Fruit fly (Drosophila melanogaster) whole organism, prepupa: ENCODE measurements around the gene Lamtor5.

Experiments
- Blimp-1 ChIP-seq: fragments of 200-800 bp; sonication (Bioruptor generic); optimal IDR thresholded peaks from 3 replicates; lab custom pipeline; 2017; ENCODE audit warnings: missing biosample characterization, missing genetic modification characterization, mild to moderate bottlenecking, moderate library complexity, missing genetic modification reagents
- CG10631 ChIP-seq: fragments of 200-800 bp; sonication (Bioruptor generic); optimal IDR thresholded peaks from 2 replicates; lab custom pipeline; 2016; ENCODE audit warnings: missing biosample characterization, missing genetic modification characterization
- CG10669 ChIP-seq: fragments of 200-800 bp; sonication (Bioruptor generic); optimal IDR thresholded peaks from 3 replicates; lab custom pipeline; 2018; ENCODE audit warnings: missing biosample characterization, mild to moderate bottlenecking, missing genetic modification characterization, moderate library complexity
- CG11294 ChIP-seq: fragments of 200-800 bp; sonication (Bioruptor generic); IDR thresholded peaks from 2 replicates; pipeline ENCODE4 v1.3.6; 2022; ENCODE audit warnings: missing biosample characterization, missing genetic modification characterization
- CG11902 ChIP-seq: fragments of 200-800 bp; sonication (Bioruptor generic); optimal IDR thresholded peaks from 3 replicates; lab custom pipeline; 2016; ENCODE audit warnings: missing biosample characterization, missing genetic modification characterization
- CG15336 ChIP-seq: fragments of 200-800 bp; sonication (Bioruptor generic); IDR thresholded peaks from 2 replicates; pipeline ENCODE4 v1.3.6; 2022; ENCODE audit warnings: missing biosample characterization, missing genetic modification characterization
- CG1621 ChIP-seq: fragments of 200-800 bp; sonication (Bioruptor generic); optimal IDR thresholded peaks from 3 replicates; lab custom pipeline; 2018; ENCODE audit warnings: missing biosample characterization, mild to moderate bottlenecking, missing genetic modification characterization
- CG3032 ChIP-seq: fragments of 200-800 bp; optimal IDR thresholded peaks from 2 replicates; lab custom pipeline; 2019; ENCODE audit warnings: missing biosample characterization, mild to moderate bottlenecking, missing genetic modification characterization, moderate library complexity
- CG31627 ChIP-seq: fragments of 200-800 bp; sonication (Bioruptor generic); optimal IDR thresholded peaks from 3 replicates; lab custom pipeline; 2016; ENCODE audit warnings: missing biosample characterization, missing genetic modification characterization
- CG32006 ChIP-seq: fragments of 200-800 bp; sonication (Bioruptor generic); optimal IDR thresholded peaks from 3 replicates; lab custom pipeline; 2017; ENCODE audit warnings: missing biosample characterization, mild to moderate bottlenecking, missing genetic modification characterization
- CG34406 ChIP-seq: fragments of 200-800 bp; sonication (Bioruptor generic); optimal IDR thresholded peaks from 3 replicates; lab custom pipeline; 2016; ENCODE audit warnings: missing biosample characterization, missing genetic modification characterization
- CG4318 ChIP-seq: fragments of 200-800 bp; sonication (Bioruptor generic); optimal IDR thresholded peaks from 3 replicates; lab custom pipeline; 2017; ENCODE audit warnings: missing biosample characterization, mild to moderate bottlenecking, missing genetic modification characterization
- CG6163 ChIP-seq: fragments of 200-800 bp; sonication (Bioruptor generic); IDR thresholded peaks from 3 replicates; pipeline ENCODE4 v1.3.6; 2022; ENCODE audit warnings: missing biosample characterization, missing genetic modification characterization
- CG6276 ChIP-seq: fragments of 200-800 bp; sonication (Bioruptor generic); optimal IDR thresholded peaks from 2 replicates; lab custom pipeline; 2017; ENCODE audit warnings: missing biosample characterization, mild to moderate bottlenecking, missing genetic modification characterization
- CG6792 ChIP-seq: fragments of 200-800 bp; sonication (Bioruptor generic); optimal IDR thresholded peaks from 3 replicates; lab custom pipeline; 2016; ENCODE audit warnings: missing biosample characterization, missing genetic modification characterization
- CG6808 ChIP-seq: fragments of 200-800 bp; sonication (Bioruptor generic); optimal IDR thresholded peaks from 3 replicates; lab custom pipeline; 2017; ENCODE audit warnings: missing biosample characterization, missing genetic modification characterization, mild to moderate bottlenecking, moderate library complexity, missing genetic modification reagents
- CG6854 ChIP-seq: fragments of 200-800 bp; sonication (Bioruptor generic); optimal IDR thresholded peaks from 2 replicates; lab custom pipeline; 2017; ENCODE audit warnings: missing biosample characterization, mild to moderate bottlenecking, missing genetic modification characterization
- CG7368 ChIP-seq: fragments of 200-800 bp; sonication (Bioruptor generic); optimal IDR thresholded peaks from 3 replicates; lab custom pipeline; 2016; ENCODE audit warnings: missing biosample characterization, missing genetic modification characterization
- CG8119 ChIP-seq: fragments of 200-800 bp; sonication (Bioruptor generic); IDR thresholded peaks from 3 replicates; pipeline ENCODE4 v1.3.6; 2022; ENCODE audit warnings: missing biosample characterization, missing genetic modification characterization
- CG8319 ChIP-seq: fragments of 200-800 bp; sonication (Bioruptor generic); optimal IDR thresholded peaks from 3 replicates; lab custom pipeline; 2016; ENCODE audit warnings: missing biosample characterization, missing genetic modification characterization
- CG9139 ChIP-seq: fragments of 200-800 bp; sonication (Bioruptor generic); optimal IDR thresholded peaks from 3 replicates; lab custom pipeline; 2017; ENCODE audit warnings: missing biosample characterization, mild to moderate bottlenecking, missing genetic modification characterization
- Eip75B ChIP-seq: fragments of 200-800 bp; sonication (Bioruptor generic); optimal IDR thresholded peaks from 3 replicates; lab custom pipeline; 2016; ENCODE audit warnings: missing biosample characterization, missing genetic modification characterization
- Eip78C ChIP-seq: fragments of 200-800 bp; sonication (Bioruptor generic); peaks from one replicate; lab custom pipeline; 2016; ENCODE audit warnings: missing biosample characterization, missing genetic modification characterization
- Eip93F ChIP-seq: fragments of 200-800 bp; sonication (Bioruptor generic); optimal IDR thresholded peaks from 2 replicates; lab custom pipeline; 2016; ENCODE audit warnings: missing biosample characterization, mild to moderate bottlenecking, missing genetic modification characterization
- Ets21C ChIP-seq: fragments of 200-800 bp; sonication (Bioruptor generic); optimal IDR thresholded peaks from 3 replicates; lab custom pipeline; 2016; ENCODE audit warnings: missing biosample characterization, missing genetic modification characterization
- Ets96B ChIP-seq: fragments of 200-800 bp; optimal IDR thresholded peaks from 2 replicates; lab custom pipeline; 2019; ENCODE audit warnings: missing biosample characterization, mild to moderate bottlenecking, missing genetic modification characterization, moderate library complexity
- Gug ChIP-seq: fragments of 200-800 bp; sonication (Bioruptor generic); IDR thresholded peaks from 2 replicates; pipeline ENCODE4 v1.3.6; 2022; ENCODE audit warnings: missing biosample characterization, missing genetic modification characterization
- Hr38 ChIP-seq: sonication (Bioruptor generic); optimal IDR thresholded peaks from 2 replicates; lab custom pipeline; 2016; ENCODE audit warnings: missing biosample characterization, missing genetic modification characterization
- Hr39 ChIP-seq: fragments of 200-800 bp; sonication (Bioruptor generic); optimal IDR thresholded peaks from 2 replicates; lab custom pipeline; 2016; ENCODE audit warnings: missing biosample characterization, missing genetic modification characterization
- Hr4 ChIP-seq: fragments of 200-800 bp; sonication (Bioruptor generic); optimal IDR thresholded peaks from 3 replicates; lab custom pipeline; 2016; ENCODE audit warnings: missing biosample characterization, missing genetic modification characterization
- Lpt ChIP-seq: fragments of 200-800 bp; sonication (Bioruptor generic); optimal IDR thresholded peaks from 3 replicates; lab custom pipeline; 2016; ENCODE audit warnings: missing biosample characterization, missing genetic modification characterization
- Met ChIP-seq: fragments of 200-800 bp; sonication (Bioruptor generic); optimal IDR thresholded peaks from 3 replicates; lab custom pipeline; 2016; ENCODE audit warnings: missing biosample characterization, missing genetic modification characterization
- OdsH ChIP-seq: fragments of 200-800 bp; sonication (Bioruptor generic); optimal IDR thresholded peaks from 3 replicates; lab custom pipeline; 2016; ENCODE audit warnings: missing biosample characterization, missing genetic modification characterization
- Smox ChIP-seq: fragments of 200-800 bp; sonication (Bioruptor generic); optimal IDR thresholded peaks from 3 replicates; lab custom pipeline; 2016; ENCODE audit warnings: missing biosample characterization, missing genetic modification characterization
- Sox102F ChIP-seq: fragments of 200-800 bp; sonication (Bioruptor generic); optimal IDR thresholded peaks from 2 replicates; lab custom pipeline; 2016; ENCODE audit warnings: missing biosample characterization, mild to moderate bottlenecking, missing genetic modification characterization
- Sox14 ChIP-seq: fragments of 200-800 bp; sonication (Bioruptor generic); optimal IDR thresholded peaks from 3 replicates; lab custom pipeline; 2016; ENCODE audit warnings: missing biosample characterization, missing genetic modification characterization
- Sox15 ChIP-seq: fragments of 200-800 bp; sonication (Bioruptor generic); optimal IDR thresholded peaks from 3 replicates; lab custom pipeline; 2016; ENCODE audit warnings: missing biosample characterization, missing genetic modification characterization
- achi ChIP-seq: fragments of 200-800 bp; sonication (Bioruptor generic); optimal IDR thresholded peaks from 3 replicates; lab custom pipeline; 2016; ENCODE audit warnings: missing biosample characterization, missing genetic modification characterization
- acj6 ChIP-seq: fragments of 200-800 bp; sonication (Bioruptor generic); optimal IDR thresholded peaks from 3 replicates; lab custom pipeline; 2016; ENCODE audit warnings: missing biosample characterization, missing genetic modification characterization
- dac ChIP-seq: fragments of 200-800 bp; sonication (Bioruptor generic); optimal IDR thresholded peaks from 2 replicates; lab custom pipeline; 2017; ENCODE audit warnings: missing biosample characterization, mild to moderate bottlenecking, missing genetic modification characterization
- dsx ChIP-seq: fragments of 200-800 bp; optimal IDR thresholded peaks from 3 replicates; lab custom pipeline; 2019; ENCODE audit warnings: missing biosample characterization, mild to moderate bottlenecking, missing genetic modification characterization, moderate library complexity; ENCODE audit not compliant: poor library complexity, severe bottlenecking
- eg ChIP-seq: fragments of 200-800 bp; sonication (Bioruptor generic); IDR thresholded peaks from 3 replicates; pipeline ENCODE4 v1.3.6; 2022; ENCODE audit warnings: missing biosample characterization, missing genetic modification characterization
- esn ChIP-seq: fragments of 200-800 bp; sonication (Bioruptor generic); optimal IDR thresholded peaks from 2 replicates; lab custom pipeline; 2016; ENCODE audit warnings: missing biosample characterization, mild to moderate bottlenecking, missing genetic modification characterization, moderate library complexity
- fd85E ChIP-seq: fragments of 200-800 bp; sonication (Bioruptor generic); optimal IDR thresholded peaks from 3 replicates; lab custom pipeline; 2016; ENCODE audit warnings: missing biosample characterization, missing genetic modification characterization
- fkh ChIP-seq: fragments of 200-800 bp; sonication (Bioruptor generic); optimal IDR thresholded peaks from 3 replicates; lab custom pipeline; 2017; ENCODE audit warnings: missing biosample characterization, mild to moderate bottlenecking, missing genetic modification characterization, moderate library complexity
- lz ChIP-seq: fragments of 200-800 bp; sonication (Bioruptor generic); optimal IDR thresholded peaks from 3 replicates; lab custom pipeline; 2016; ENCODE audit warnings: missing biosample characterization, missing genetic modification characterization
- net ChIP-seq: fragments of 200-800 bp; sonication (Bioruptor generic); optimal IDR thresholded peaks from 3 replicates; lab custom pipeline; 2016; ENCODE audit warnings: missing biosample characterization, missing genetic modification characterization
- pdm3 ChIP-seq: fragments of 200-800 bp; sonication (Bioruptor generic); optimal IDR thresholded peaks from 3 replicates; lab custom pipeline; 2016; ENCODE audit warnings: missing biosample characterization, missing genetic modification characterization
- spab ChIP-seq: fragments of 200-800 bp; sonication (Bioruptor generic); optimal IDR thresholded peaks from 2 replicates; lab custom pipeline; 2017; ENCODE audit warnings: missing biosample characterization, mild to moderate bottlenecking, missing genetic modification characterization, missing genetic modification reagents
- ss ChIP-seq, 2 experiments: fragments of 200-800 bp; sonication (Bioruptor generic); optimal IDR thresholded peaks; 2 replicates in 1 of 2; 3 replicates in 1 of 2; lab custom pipeline; 2017 to 2018; ENCODE audit warnings: mild to moderate bottlenecking in 2 of 2, missing biosample characterization in 2 of 2, missing genetic modification characterization in 2 of 2, moderate library complexity in 1 of 2
- svp ChIP-seq: fragments of 200-800 bp; sonication (Bioruptor generic); peaks from one replicate; lab custom pipeline; 2016; ENCODE audit warnings: missing biosample characterization, missing genetic modification characterization
- topi ChIP-seq: fragments of 200-800 bp; sonication (Bioruptor generic); optimal IDR thresholded peaks from 3 replicates; lab custom pipeline; 2016; ENCODE audit warnings: missing biosample characterization, missing genetic modification characterization
- vri ChIP-seq: fragments of 200-800 bp; sonication (Bioruptor generic); optimal IDR thresholded peaks from 3 replicates; lab custom pipeline; 2016; ENCODE audit warnings: missing biosample characterization, mild to moderate bottlenecking, missing genetic modification characterization

Lamtor5 gene

DNA sequence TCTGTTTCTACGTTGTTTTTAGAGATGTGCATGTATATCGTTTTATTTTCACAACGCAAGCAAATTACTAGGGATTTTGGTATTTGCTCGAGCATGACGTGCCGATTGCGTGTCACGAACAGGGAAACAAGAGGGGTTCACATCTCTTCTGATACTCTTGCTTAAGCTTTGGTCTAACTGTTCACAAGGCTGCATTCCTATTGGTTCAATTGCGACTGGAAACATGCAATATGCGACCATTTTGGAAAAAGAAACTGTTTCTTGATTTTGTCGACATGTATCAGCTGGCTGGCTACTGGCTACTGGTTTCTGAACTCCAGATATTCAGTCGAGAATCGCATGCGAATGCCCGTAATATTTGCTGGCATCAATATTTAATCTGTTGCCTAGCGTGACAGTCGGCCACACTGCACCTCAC lies 21.4 kb upstream of the Lamtor5 start, which contains the start of gene Coa8:
Coa8 (plus strand) TSS at position 144 of the 418 bp plus-strand sequence.
- TF ChIP-seq net (no peak), vri (no peak), Sox14 (peak; percentile 40), CG6792 (GFP tag; lab: Kevin White, UChicago) (peak; percentile 7), OdsH (no peak), CG7368 (GFP tag; lab: Kevin White, UChicago) (no peak), Sox15 (GFP tag; lab: Kevin White, UChicago) (peak; percentile 5), Lpt (GFP tag; lab: Kevin White, UChicago) (no peak), Hr4 (GFP tag; lab: Kevin White, UChicago) (no peak), Gug (GFP tag; lab: Robert Waterston, UW) (0 out of 2 replicates have a peak, but pooled peaks have one; percentile 29), Ets21C (GFP tag; lab: Kevin White, UChicago) (peak; percentile 2), acj6 (GFP tag; lab: Kevin White, UChicago) (peak; percentile 45), pdm3 (GFP tag; lab: Kevin White, UChicago) (no peak), Sox102F (GFP tag; lab: Kevin White, UChicago) (no peak), lz (GFP tag; lab: Kevin White, UChicago) (peak; percentile 41), CG8319 (GFP tag; lab: Kevin White, UChicago) (no peak), topi (GFP tag; lab: Kevin White, UChicago) (peak; percentile 43), Hr38 (GFP tag; lab: Kevin White, UChicago) (no peak), CG6854 (GFP tag; lab: Kevin White, UChicago) (no peak), CG32006 (GFP tag; lab: Kevin White, UChicago) (peak; percentile 33), CG6276 (GFP tag; lab: Kevin White, UChicago) (no peak), CG10631 (no peak), CG8119 (GFP tag; lab: Robert Waterston, UW) (no peak), CG31627 (GFP tag; lab: Kevin White, UChicago) (peak; percentile 41), Eip78C (GFP tag; lab: Kevin White, UChicago) (peak; percentile 70), CG3032 (tag; lab: Kevin White, UChicago) (peak; percentile 48), Eip93F (no peak), esn (GFP tag; lab: Kevin White, UChicago) (peak; percentile 42), Ets96B (tag; lab: Kevin White, UChicago) (peak; percentile 10), ss (GFP tag; optimal IDR thresholded peaks at IDR 0.05; lab: Kevin White, UChicago) (no peak), CG1621 (no peak), CG15336 (GFP tag; lab: Robert Waterston, UW) (no peak), Hr39 (GFP tag; lab: Kevin White, UChicago) (peak; percentile 54), CG11902 (GFP tag; lab: Kevin White, UChicago) (no peak), Met (GFP tag; lab: Kevin White, UChicago) (no peak), fd85E (GFP tag; lab: Kevin White, UChicago) (no peak), eg (GFP tag; lab: Robert Waterston, UW) (peak; percentile 59; the same call in 2 of the 3 replicates), spab (GFP tag; lab: Kevin White, UChicago) (no peak), CG11294 (GFP tag; lab: Robert Waterston, UW) (0 out of 2 replicates have a peak, but pooled peaks have one; percentile 29), svp (GFP tag; lab: Kevin White, UChicago) (peak; percentile 14), Eip75B (GFP tag; lab: Kevin White, UChicago) (no peak), dac (no peak), fkh (GFP tag; lab: Kevin White, UChicago) (no peak), CG6808 (GFP tag; lab: Kevin White, UChicago) (no peak), CG34406 (GFP tag; lab: Kevin White, UChicago) (no peak), achi (peak; percentile 25), CG9139 (GFP tag; lab: Kevin White, UChicago) (no peak), CG4318 (no peak), Blimp-1 (GFP tag; lab: Kevin White, UChicago) (no peak), CG6163 (peak; percentile 46; the same call in 2 of the 3 replicates), Smox (peak; percentile 33), CG10669 (no peak), dsx (GFP tag; lab: Kevin White, UChicago) (no peak)
